Fruit fly (Drosophila melanogaster): Measurements from ENCODE around the gene CG8042.

DNA sequence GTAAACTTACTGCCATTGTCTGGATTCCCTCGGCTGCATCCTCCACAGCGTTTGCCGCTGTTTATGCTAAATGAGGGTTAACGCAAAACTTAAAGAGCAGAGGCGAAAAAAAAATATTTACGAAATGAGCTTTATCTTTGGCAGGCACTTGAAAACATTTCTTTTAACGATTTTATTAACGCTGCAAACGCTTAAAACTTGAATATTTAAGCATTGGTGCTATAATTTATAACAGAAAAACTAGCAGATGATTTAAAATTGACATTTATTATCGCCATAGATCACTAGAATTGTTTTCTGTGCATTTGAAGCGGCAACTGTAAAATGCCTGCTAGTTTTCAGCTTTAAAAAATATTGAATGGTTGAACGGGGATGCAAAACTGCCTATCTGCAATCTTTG, 15.5 kb upstream of the CG8042 start:
- TF ChIP-seq psq (optimal IDR thresholded peaks at IDR 0.05): no peak
- no peak for TF ChIP-seq usp (GFP tag; optimal IDR thresholded peaks at IDR 0.05)
- TF ChIP-seq CG8478 (optimal IDR thresholded peaks at IDR 0.05): no peak
- no peak for TF ChIP-seq pan (optimal IDR thresholded peaks at IDR 0.05)
- TF ChIP-seq EcR (GFP tag; optimal IDR thresholded peaks at IDR 0.05): no peak
- TF ChIP-seq Dll (optimal IDR thresholded peaks at IDR 0.05): no peak
